Worm (Caenorhabditis elegans) whole organism, young adult: ENCODE measurements around the gene kin-34.

Source experiments
- F22D6.2 ChIP-seq: sonication (generic microtip); optimal IDR thresholded peaks from 2 replicates; lab custom pipeline; 2016; ENCODE audit warnings: mild to moderate bottlenecking, missing genetic modification characterization, missing compliant biosample characterization
- F37B4.10 ChIP-seq: fragments of 200-800 bp; sonication (Bioruptor generic); IDR thresholded peaks from 2 replicates; pipeline ENCODE4 v1.3.6; 2022; ENCODE audit warnings: missing genetic modification characterization, missing compliant biosample characterization
- F55B11.4 ChIP-seq: sonication (generic microtip); optimal IDR thresholded peaks from 2 replicates; lab custom pipeline; 2016; ENCODE audit warnings: missing compliant biosample characterization, missing genetic modification characterization, borderline replicate concordance; ENCODE audit not compliant: insufficient read depth
- F57A8.1 ChIP-seq: fragments of 200-800 bp; sonication (Bioruptor generic); optimal IDR thresholded peaks from 2 replicates; lab custom pipeline; 2018; ENCODE audit warnings: mild to moderate bottlenecking, missing genetic modification characterization, moderate library complexity, missing compliant biosample characterization
- T26A5.8 ChIP-seq: sonication (generic microtip); optimal IDR thresholded peaks from 2 replicates; lab custom pipeline; 2016; ENCODE audit warnings: missing genetic modification characterization, missing compliant biosample characterization
- aptf-2 ChIP-seq: fragments of 200-800 bp; sonication (Bioruptor generic); conservative IDR thresholded peaks from 2 replicates; pipeline ENCODE4 v1.3.6; 2022; ENCODE audit warnings: missing genetic modification reagents, missing genetic modification characterization, missing compliant biosample characterization
- bed-2 ChIP-seq: fragments of 200-800 bp; sonication (Bioruptor generic); IDR thresholded peaks from 2 replicates; pipeline ENCODE4 v1.3.6; 2022; ENCODE audit warnings: missing genetic modification reagents, missing genetic modification characterization, missing compliant biosample characterization
- die-1 ChIP-seq: sonication (generic microtip); optimal IDR thresholded peaks from 2 replicates; lab custom pipeline; 2016; ENCODE audit warnings: missing genotype, mild to moderate bottlenecking, missing genetic modification characterization, missing compliant biosample characterization
- efl-1 ChIP-seq: fragments of 150-350 bp; optimal IDR thresholded peaks from 2 replicates; lab custom pipeline; 2014; ENCODE audit warnings: missing biosample characterization, missing genetic modification reagents, missing genetic modification characterization
- egl-18 ChIP-seq: fragments of 200-800 bp; sonication (Bioruptor generic); IDR thresholded peaks from 2 replicates; pipeline ENCODE4 v1.3.6; 2022; ENCODE audit warnings: missing genetic modification reagents, missing genetic modification characterization, missing compliant biosample characterization
- egrh-3 ChIP-seq: fragments of 200-800 bp; sonication (Bioruptor generic); IDR thresholded peaks from 2 replicates; pipeline ENCODE4 v1.3.6; 2022; ENCODE audit warnings: missing genetic modification reagents, missing genetic modification characterization, missing compliant biosample characterization
- ets-4 ChIP-seq: fragments of 200-800 bp; sonication (Bioruptor generic); optimal IDR thresholded peaks from 2 replicates; lab custom pipeline; 2018; ENCODE audit warnings: mild to moderate bottlenecking, missing genetic modification characterization, missing compliant biosample characterization
- hrde-1 ChIP-seq: sonication (generic microtip); optimal IDR thresholded peaks from 2 replicates; lab custom pipeline; 2016; ENCODE audit warnings: missing genetic modification characterization, mild to moderate bottlenecking, missing compliant biosample characterization, moderate library complexity, missing genotype, missing genetic modification reagents, borderline replicate concordance
- lin-54 ChIP-seq: fragments of 200-800 bp; sonication (Bioruptor generic); optimal IDR thresholded peaks from 2 replicates; lab custom pipeline; 2018; ENCODE audit warnings: mild to moderate bottlenecking, missing genetic modification characterization, missing compliant biosample characterization
- lsl-1 ChIP-seq: fragments of 200-800 bp; sonication (Bioruptor generic); optimal IDR thresholded peaks from 2 replicates; lab custom pipeline; 2018; ENCODE audit warnings: mild to moderate bottlenecking, missing genetic modification characterization, moderate library complexity, missing compliant biosample characterization
- mel-28 ChIP-seq: sonication (generic microtip); optimal IDR thresholded peaks from 2 replicates; lab custom pipeline; 2016; ENCODE audit warnings: borderline replicate concordance, mild to moderate bottlenecking, missing genetic modification characterization, missing compliant biosample characterization
- mxl-1 ChIP-seq: sonication (generic microtip); optimal IDR thresholded peaks from 2 replicates; lab custom pipeline; 2016; ENCODE audit warnings: missing genetic modification characterization, missing compliant biosample characterization
- nhr-27 ChIP-seq: fragments of 200-800 bp; sonication (Bioruptor generic); optimal IDR thresholded peaks from 2 replicates; lab custom pipeline; 2018; ENCODE audit warnings: mild to moderate bottlenecking, missing genetic modification characterization, moderate library complexity, missing compliant biosample characterization
- nhr-80 ChIP-seq: sonication (generic microtip); optimal IDR thresholded peaks from 2 replicates; lab custom pipeline; 2016; ENCODE audit warnings: missing genetic modification characterization, missing compliant biosample characterization
- pha-4 ChIP-seq: fragments of 150-350 bp; sonication (generic microtip); optimal IDR thresholded peaks from 2 replicates; lab custom pipeline; 2014; ENCODE audit warnings: missing biosample characterization, missing genetic modification reagents, missing genetic modification characterization
- snpc-1.1 ChIP-seq: sonication (generic microtip); optimal IDR thresholded peaks from 2 replicates; lab custom pipeline; 2017; ENCODE audit warnings: missing genetic modification characterization, mild to moderate bottlenecking, missing compliant biosample characterization, antibody characterized with exemption, moderate library complexity, missing genotype, missing genetic modification reagents; ENCODE audit not compliant: insufficient read depth
- zfh-2 ChIP-seq: fragments of 200-800 bp; sonication (Bioruptor generic); conservative IDR thresholded peaks from 2 replicates; pipeline ENCODE4 v1.3.6; 2022; ENCODE audit warnings: missing genetic modification reagents, missing genetic modification characterization, missing compliant biosample characterization
- zim-3 ChIP-seq: sonication (generic microtip); optimal IDR thresholded peaks from 2 replicates; lab custom pipeline; 2017; ENCODE audit warnings: mild to moderate bottlenecking, missing genetic modification characterization, moderate library complexity, missing compliant biosample characterization
- ztf-18 ChIP-seq: sonication (generic microtip); optimal IDR thresholded peaks from 2 replicates; lab custom pipeline; 2016; ENCODE audit warnings: missing genotype, mild to moderate bottlenecking, missing genetic modification characterization, missing compliant biosample characterization
- ztf-28 ChIP-seq: fragments of 200-800 bp; sonication (Bioruptor generic); IDR thresholded peaks from 2 replicates; pipeline ENCODE4 v1.3.6; 2022; ENCODE audit warnings: missing genetic modification reagents, missing genetic modification characterization, missing compliant biosample characterization
- ztf-3 ChIP-seq: fragments of 200-800 bp; sonication (Bioruptor generic); optimal IDR thresholded peaks from 2 replicates; lab custom pipeline; 2018; ENCODE audit warnings: mild to moderate bottlenecking, missing genetic modification characterization, missing compliant biosample characterization

The kin-34 gene

ce11 chrV:201300-201699, 44.7 kb downstream of the kin-34 start, which contains the start of gene trpp-1:
TSS of gene trpp-1 (plus strand) at chrV:201600.
- TF ChIP-seq ets-4 (GFP tag; lab: Kevin White, UChicago) (no peak), zim-3 (no peak), ztf-18 (tag; lab: Kevin White, UChicago) (no peak), die-1 (no peak), nhr-80 (tag; lab: Kevin White, UChicago) (no peak), lin-54 (GFP tag; lab: Kevin White, UChicago) (no peak), nhr-27 (tag; lab: Kevin White, UChicago) (no peak), hrde-1 (tag; lab: Kevin White, UChicago) (no peak), ztf-28 (GFP tag; lab: Robert Waterston, UW) (no peak), mel-28 (tag; lab: Kevin White, UChicago) (no peak), F57A8.1 (GFP tag; lab: Kevin White, UChicago) (no peak), pha-4 (no peak), F22D6.2 (no peak), snpc-1.1 (tag; lab: Kevin White, UChicago) (no peak), aptf-2 (GFP tag; lab: Robert Waterston, UW) (no peak), T26A5.8 (tag; lab: Kevin White, UChicago) (no peak), egl-18 (GFP tag; lab: Robert Waterston, UW) (no peak)
- TF ChIP-seq, all 124 proteins: peak for 0

DNA sequence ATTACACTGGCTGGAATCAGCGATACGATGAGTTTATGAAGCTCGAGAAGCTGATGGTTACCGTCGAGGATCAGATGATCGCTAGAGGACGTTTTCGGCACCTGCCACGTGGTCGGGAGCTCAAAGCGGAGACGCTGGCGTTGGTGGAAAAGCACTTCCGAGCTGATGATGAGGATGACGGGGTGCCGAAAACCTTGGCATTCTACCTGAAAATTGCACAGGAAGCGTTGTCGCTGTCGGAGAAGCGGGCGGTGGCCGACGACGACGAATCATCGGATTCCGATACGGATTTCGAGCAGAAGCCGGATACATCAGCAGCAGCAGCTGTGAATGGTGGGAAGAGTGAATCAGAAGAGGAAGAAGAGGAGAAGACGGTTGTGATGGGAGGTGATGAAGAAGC, 51.2 kb downstream of the kin-34 start:
- TF ChIP-seq F37B4.10 (GFP tag; lab: Robert Waterston, UW) (0 out of 2 replicates have a peak, but pooled peaks have one; percentile 20), lsl-1 (no peak), bed-2 (GFP tag; lab: Robert Waterston, UW) (no peak), ztf-3 (no peak), egrh-3 (GFP tag; lab: Robert Waterston, UW) (peak; percentile 47; the same call in 1 of the 2 replicates), mxl-1 (tag; lab: Kevin White, UChicago) (no peak), F55B11.4 (tag; lab: Kevin White, UChicago) (no peak), efl-1 (GFP tag; lab: Kevin White, UChicago) (no peak), zfh-2 (GFP tag; lab: Robert Waterston, UW) (peak; percentile 85)
